Worm (Caenorhabditis elegans) whole organism, L3 larva: ENCODE results near the gene pes-5.

Experiments
- egl-27 ChIP-seq: sonication (generic microtip); optimal IDR thresholded peaks from 4 replicates; lab custom pipeline; 2017; ENCODE audit warnings: missing biosample characterization, missing genetic modification reagents, missing genetic modification characterization
- elt-1 ChIP-seq: fragments of 150-350 bp; optimal IDR thresholded peaks from 2 replicates; lab custom pipeline; 2014; ENCODE audit warnings: missing biosample characterization, missing genetic modification characterization
- eor-1 ChIP-seq, 2 experiments: fragments of 150-350 bp; optimal IDR thresholded peaks; 2 replicates each; lab custom pipeline; 2014 to 2018; ENCODE audit warnings: missing biosample characterization in 2 of 2, missing genetic modification characterization in 2 of 2
- nhr-11 ChIP-seq: fragments of 150-350 bp; optimal IDR thresholded peaks from 2 replicates; lab custom pipeline; 2014; ENCODE audit warnings: missing biosample characterization, missing genetic modification characterization
- nhr-76 ChIP-seq: fragments of 150-350 bp; sonication (generic microtip); optimal IDR thresholded peaks from 5 replicates; lab custom pipeline; 2014; ENCODE audit warnings: missing biosample characterization, missing genetic modification characterization
- unc-62 ChIP-seq: fragments of 150-350 bp; sonication (generic microtip); optimal IDR thresholded peaks from 4 replicates; lab custom pipeline; 2014; ENCODE audit warnings: missing biosample characterization, missing genetic modification reagents, missing genetic modification characterization
- ztf-11 ChIP-seq: fragments of 150-350 bp; optimal IDR thresholded peaks from 2 replicates; lab custom pipeline; 2014; ENCODE audit warnings: missing biosample characterization, missing genetic modification characterization

DNA sequence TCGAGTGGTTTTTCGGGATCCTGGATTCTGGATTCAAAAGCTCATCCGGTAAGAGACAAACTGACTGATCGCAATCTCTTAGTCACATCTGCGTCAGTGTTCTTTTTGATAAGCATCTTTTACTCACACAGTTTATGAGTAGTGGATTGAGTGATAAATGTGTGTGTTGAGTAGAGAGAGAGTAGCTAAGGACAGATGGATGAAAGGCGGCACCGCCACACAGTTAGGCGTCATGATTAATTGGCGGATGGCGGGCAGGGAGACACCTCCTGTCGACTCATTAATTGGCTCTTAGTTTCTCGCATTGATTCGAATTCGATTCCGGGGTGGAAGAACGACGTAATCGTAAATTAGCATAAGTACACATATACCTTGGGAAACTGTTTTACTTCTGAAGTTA is 35.4 kb downstream of the pes-5 start:
- no peak for TF ChIP-seq eor-1 (tag; optimal IDR thresholded peaks at IDR 0.05; lab: Kevin White, UChicago)
- TF ChIP-seq egl-27 (tag; lab: Kevin White, UChicago): no peak
- no peak for TF ChIP-seq elt-1 (tag; lab: Kevin White, UChicago)
- no peak for TF ChIP-seq unc-62 (GFP tag; lab: Kevin White, UChicago)
- no peak for TF ChIP-seq nhr-11 (tag; lab: Kevin White, UChicago)
- TF ChIP-seq ztf-11: no peak
- no peak for TF ChIP-seq nhr-76 (tag; lab: Kevin White, UChicago)
